Worm (Caenorhabditis elegans) whole organism, midembryonic: ENCODE results near the gene C05C8.5.

Experiments
- T22C8.4 ChIP-seq: fragments of 200-800 bp; sonication (Bioruptor generic); IDR thresholded peaks from 2 replicates; pipeline ENCODE4 v1.3.6; 2022; ENCODE audit warnings: missing genetic modification characterization, missing compliant biosample characterization
- cog-1 ChIP-seq: sonication (generic microtip); optimal IDR thresholded peaks from 2 replicates; lab custom pipeline; 2016; ENCODE audit warnings: missing genetic modification characterization, missing compliant biosample characterization
- flt-1 ChIP-seq: fragments of 200-800 bp; sonication (Bioruptor generic); IDR thresholded peaks from 2 replicates; pipeline ENCODE4 v1.3.6; 2022; ENCODE audit warnings: missing genetic modification characterization, missing compliant biosample characterization
- klf-2 ChIP-seq: fragments of 200-800 bp; sonication (Bioruptor generic); conservative IDR thresholded peaks from 2 replicates; pipeline ENCODE4 v1.3.6; 2022; ENCODE audit warnings: missing genetic modification reagents, missing genetic modification characterization, missing compliant biosample characterization
- med-1 ChIP-seq: sonication (generic microtip); optimal IDR thresholded peaks from 2 replicates; lab custom pipeline; 2017; ENCODE audit warnings: missing genetic modification characterization, mild to moderate bottlenecking, missing compliant biosample characterization, antibody characterized with exemption, missing genetic modification reagents; ENCODE audit not compliant: insufficient read depth
- ref-1 ChIP-seq: fragments of 200-800 bp; sonication (Bioruptor generic); conservative IDR thresholded peaks from 2 replicates; pipeline ENCODE4 v1.3.6; 2022; ENCODE audit warnings: missing genetic modification reagents, missing genetic modification characterization, missing compliant biosample characterization
- tab-1 ChIP-seq: fragments of 200-800 bp; sonication (Bioruptor generic); IDR thresholded peaks from 2 replicates; pipeline ENCODE4 v1.3.6; 2022; ENCODE audit warnings: missing genetic modification characterization, missing compliant biosample characterization
- ztf-23 ChIP-seq: fragments of 200-800 bp; sonication (Bioruptor generic); IDR thresholded peaks from 2 replicates; pipeline ENCODE4 v1.3.6; 2022; ENCODE audit warnings: missing genetic modification reagents, missing genetic modification characterization, missing compliant biosample characterization
- ztf-29 ChIP-seq: fragments of 200-800 bp; sonication (Bioruptor generic); IDR thresholded peaks from 2 replicates; pipeline ENCODE4 v1.3.6; 2022; ENCODE audit warnings: missing genetic modification reagents, missing genetic modification characterization, missing compliant biosample characterization

The C05C8.5 gene

DNA sequence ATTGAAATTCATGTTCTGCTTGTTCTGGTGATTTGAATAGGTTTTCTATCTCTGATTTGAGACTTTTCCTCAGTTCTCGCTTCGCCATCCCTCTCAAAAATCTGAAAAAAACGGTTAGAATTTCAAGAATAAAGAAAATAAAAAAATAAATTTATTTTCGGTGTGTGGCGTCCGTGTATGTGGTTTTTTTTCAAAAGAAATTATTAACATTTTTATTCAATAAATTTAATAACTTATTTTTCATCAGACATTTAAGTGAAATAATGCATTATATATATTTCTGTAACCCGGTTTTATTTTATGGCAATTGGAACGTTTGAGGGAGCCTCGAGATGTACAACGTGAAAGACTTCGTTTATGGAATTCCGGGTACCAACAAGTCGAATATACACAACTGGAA lies at the start of gene C05C8.5:
Gene C05C8.5 (minus strand): TSS at position 101 of the 400 bp plus-strand sequence.
- TF ChIP-seq ztf-29 (no peak), T22C8.4 (GFP tag; lab: Robert Waterston, UW) (no peak), med-1 (no peak), tab-1 (no peak), ztf-23 (no peak), flt-1 (GFP tag; lab: Robert Waterston, UW) (no peak), cog-1 (tag; lab: Kevin White, UChicago) (no peak), klf-2 (GFP tag; lab: Robert Waterston, UW) (no peak), ref-1 (GFP tag; lab: Robert Waterston, UW) (no peak)

DNA sequence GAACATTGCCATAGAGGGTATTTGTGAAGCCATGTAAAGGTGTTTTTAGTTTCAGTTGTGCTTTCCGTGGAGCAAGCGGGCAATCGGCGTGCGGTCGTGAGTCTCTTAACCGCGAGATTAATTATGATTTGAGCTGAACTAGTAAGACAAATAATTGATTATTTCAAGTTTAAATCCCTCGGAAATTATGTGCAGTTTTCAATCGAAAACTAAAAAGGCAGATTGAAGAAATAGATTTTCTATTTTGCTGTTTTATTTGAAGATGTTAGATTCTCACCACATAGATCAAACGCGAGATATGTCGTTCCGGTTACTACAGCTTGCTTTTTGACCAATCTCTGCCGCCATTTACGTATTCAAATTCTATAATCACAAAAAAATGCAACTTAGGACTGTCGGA lies 47.4 kb upstream of the C05C8.5 start, which contains the start of gene C13A2.3:
Gene C13A2.3 (plus strand): TSS at position 301 of the 400 bp plus-strand sequence.
- TF ChIP-seq klf-2 (GFP tag; lab: Robert Waterston, UW) (no peak), flt-1 (GFP tag; lab: Robert Waterston, UW) (no peak), tab-1 (no peak), ztf-29 (no peak)

DNA sequence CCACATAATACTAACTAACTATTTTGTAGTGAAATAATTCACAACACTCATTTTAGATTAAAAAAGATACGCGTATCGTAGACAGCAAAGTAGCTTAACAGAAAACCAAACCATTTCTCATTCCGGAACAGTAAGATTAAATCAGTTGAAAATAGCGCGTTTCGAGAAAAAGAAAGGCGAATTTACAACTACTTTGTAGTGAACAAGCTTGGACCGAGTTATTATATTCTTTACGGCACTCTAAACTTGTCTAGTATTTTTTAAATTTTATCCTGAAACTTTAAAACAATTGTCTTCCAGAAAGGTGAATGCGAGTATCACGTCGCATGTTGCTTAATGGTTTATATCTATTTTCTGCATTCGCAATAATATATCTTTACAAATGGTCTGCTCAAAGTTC lies 44.5 kb upstream of the C05C8.5 start, which contains the start of gene C13A2.4:
Gene C13A2.4 (plus strand): TSS at position 301 of the 400 bp plus-strand sequence.
- no peak for TF ChIP-seq cog-1 (tag; lab: Kevin White, UChicago)
- no peak for TF ChIP-seq ztf-29
- TF ChIP-seq tab-1 = no peak
- TF ChIP-seq ztf-23 = no peak
- TF ChIP-seq flt-1 (GFP tag; lab: Robert Waterston, UW) = no peak
- TF ChIP-seq med-1 = no peak
- no peak for TF ChIP-seq klf-2 (GFP tag; lab: Robert Waterston, UW)
- no peak for TF ChIP-seq T22C8.4 (GFP tag; lab: Robert Waterston, UW)
- TF ChIP-seq ref-1 (GFP tag; lab: Robert Waterston, UW) = no peak

DNA sequence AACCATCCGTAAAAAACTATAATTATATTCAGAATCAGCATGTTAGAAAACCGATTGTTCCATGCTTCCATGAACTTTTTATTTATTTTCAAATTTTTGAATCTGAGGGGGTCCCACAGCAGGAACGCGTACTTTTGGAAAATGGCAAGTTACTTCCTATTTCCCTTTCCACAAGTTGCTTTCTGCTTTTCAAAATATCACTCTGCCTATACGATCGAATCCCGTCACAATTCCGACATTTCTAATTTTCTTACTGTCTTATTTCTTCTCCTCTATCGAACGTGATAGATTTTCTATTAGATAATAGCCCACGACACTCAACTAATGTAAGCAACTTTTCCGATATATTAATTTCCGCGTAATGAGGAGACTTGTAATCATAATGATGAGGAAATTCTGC lies 40.9 kb upstream of the C05C8.5 start, which contains the start of gene C13A2.5:
Gene C13A2.5 (plus strand): TSS at position 301 of the 400 bp plus-strand sequence.
- TF ChIP-seq klf-2 (GFP tag; lab: Robert Waterston, UW) (no peak), ztf-23 (no peak), flt-1 (GFP tag; lab: Robert Waterston, UW) (no peak), ztf-29 (no peak), T22C8.4 (GFP tag; lab: Robert Waterston, UW) (no peak), med-1 (no peak)

DNA sequence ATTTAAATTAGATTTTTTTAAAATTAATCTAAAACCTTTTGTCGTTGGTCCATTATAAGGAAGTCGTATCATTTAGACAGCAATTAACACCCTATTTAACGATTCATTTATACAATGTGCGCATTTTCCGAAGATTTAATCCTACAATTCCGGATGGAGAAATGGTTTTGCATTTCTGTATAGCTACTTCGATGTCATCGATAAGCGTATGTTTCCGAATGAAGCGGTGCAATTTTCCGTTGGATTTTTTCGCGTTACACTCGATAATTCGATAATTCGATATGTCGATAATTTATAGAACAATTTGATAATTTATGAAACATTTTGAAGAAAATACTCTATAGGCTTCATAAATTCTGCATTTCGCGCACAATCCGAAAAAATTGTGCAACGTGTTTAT lies 40.4 kb upstream of the C05C8.5 start, which contains the start of gene C13A2.10:
Gene C13A2.10 (minus strand): TSS at position 101 of the 400 bp plus-strand sequence.
- TF ChIP-seq cog-1 (tag; lab: Kevin White, UChicago) = no peak
- TF ChIP-seq klf-2 (GFP tag; lab: Robert Waterston, UW) = no peak
- no peak for TF ChIP-seq ztf-29
- TF ChIP-seq med-1 = no peak
- no peak for TF ChIP-seq ref-1 (GFP tag; lab: Robert Waterston, UW)
- no peak for TF ChIP-seq tab-1
- TF ChIP-seq ztf-23 = no peak
- TF ChIP-seq flt-1 (GFP tag; lab: Robert Waterston, UW) = no peak
- no peak for TF ChIP-seq T22C8.4 (GFP tag; lab: Robert Waterston, UW)

DNA sequence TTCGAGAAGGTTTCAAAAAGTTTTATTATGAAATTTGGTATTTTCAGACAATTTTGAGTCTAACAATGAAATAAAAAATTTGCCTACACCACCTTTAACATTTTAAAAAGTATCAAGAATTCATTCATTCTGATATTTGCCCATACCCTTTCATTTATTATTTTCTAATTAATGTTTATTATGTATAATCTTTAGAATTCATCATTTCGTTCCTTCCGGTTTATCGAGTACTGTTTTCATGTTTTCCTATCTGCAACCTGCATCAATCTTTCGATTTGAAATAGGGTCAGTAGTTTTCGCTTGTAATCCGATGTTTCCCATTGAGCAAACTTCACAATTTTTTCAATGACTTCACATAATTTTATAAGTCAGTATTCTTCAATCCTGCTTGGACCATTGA lies 34.8 kb upstream of the C05C8.5 start, which contains the start of gene C13A2.6:
Gene C13A2.6 (plus strand): TSS at position 301 of the 400 bp plus-strand sequence.
- TF ChIP-seq ztf-23 = no peak

DNA sequence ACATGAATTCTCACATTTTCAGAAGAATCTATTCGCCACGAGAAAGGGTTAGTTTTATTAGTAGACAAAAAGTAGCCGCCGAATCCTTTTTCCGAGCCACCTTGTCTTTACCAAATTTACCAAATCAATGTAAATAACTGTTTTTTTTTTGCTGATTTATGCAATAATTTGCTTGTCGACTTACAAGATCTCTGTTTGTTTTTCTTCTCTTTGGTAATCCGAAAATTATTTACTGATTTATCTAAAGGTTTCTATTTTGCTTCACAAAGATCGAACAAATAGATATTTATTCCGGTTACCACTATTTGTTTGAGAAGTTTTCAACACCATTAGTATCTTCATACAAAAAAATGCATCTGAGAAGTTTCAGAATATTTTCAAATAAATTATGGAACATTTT lies 31.4 kb upstream of the C05C8.5 start, which contains the start of gene C13A2.7:
Gene C13A2.7 (plus strand): TSS at position 301 of the 400 bp plus-strand sequence.
- TF ChIP-seq tab-1 = no peak

DNA sequence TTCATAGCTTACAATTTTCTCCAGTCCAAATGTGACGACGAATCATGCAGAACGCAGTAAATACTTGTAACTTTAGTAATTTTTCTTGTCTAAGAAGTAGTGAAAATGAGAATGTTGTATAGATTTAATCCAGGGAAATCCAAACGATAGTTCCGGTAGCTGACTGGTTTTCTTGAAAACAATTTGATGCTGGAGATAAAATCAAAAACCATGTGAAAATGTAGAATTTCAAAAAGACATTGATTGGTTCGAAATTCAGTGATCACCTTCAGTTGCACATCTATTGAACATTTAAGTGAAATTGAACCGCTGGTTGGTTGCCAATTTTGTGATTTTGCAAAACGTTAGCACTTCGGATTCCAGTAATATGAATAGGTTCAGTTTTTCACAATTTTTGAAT lies 29.4 kb upstream of the C05C8.5 start, which contains the start of gene C13A2.9:
Gene C13A2.9 (minus strand): TSS at position 101 of the 400 bp plus-strand sequence.
- TF ChIP-seq flt-1 (GFP tag; lab: Robert Waterston, UW) (no peak), tab-1 (no peak), ztf-23 (no peak), klf-2 (GFP tag; lab: Robert Waterston, UW) (no peak), T22C8.4 (GFP tag; lab: Robert Waterston, UW) (no peak), ztf-29 (no peak), med-1 (no peak), cog-1 (tag; lab: Kevin White, UChicago) (no peak)

DNA sequence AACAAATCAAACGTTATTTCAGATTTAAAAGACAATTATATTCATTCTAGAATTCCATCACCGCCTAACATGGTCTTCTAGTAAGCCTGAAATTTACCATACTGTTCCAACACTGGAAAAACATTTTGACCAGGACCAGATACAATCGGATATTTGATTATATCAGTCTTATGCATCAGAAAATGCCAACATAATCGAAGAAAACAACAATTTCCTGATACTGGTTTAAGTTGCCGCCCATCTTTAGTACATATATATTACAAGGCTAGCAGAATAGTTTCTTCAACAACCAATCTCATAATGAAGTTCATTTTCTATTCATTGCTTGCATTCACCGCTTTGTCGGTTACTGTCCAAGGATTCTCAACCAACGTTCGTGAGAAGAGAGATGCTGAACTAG lies 24.3 kb upstream of the C05C8.5 start, which contains the start of gene C13A2.12:
Gene C13A2.12 (plus strand): TSS at position 301 of the 400 bp plus-strand sequence.
- no peak for TF ChIP-seq ztf-29
- TF ChIP-seq cog-1 (tag; lab: Kevin White, UChicago) = no peak
- no peak for TF ChIP-seq tab-1
- TF ChIP-seq ref-1 (GFP tag; lab: Robert Waterston, UW) = no peak
- no peak for TF ChIP-seq med-1
- no peak for TF ChIP-seq flt-1 (GFP tag; lab: Robert Waterston, UW)
- TF ChIP-seq T22C8.4 (GFP tag; lab: Robert Waterston, UW) = no peak
- TF ChIP-seq klf-2 (GFP tag; lab: Robert Waterston, UW) = no peak
- TF ChIP-seq ztf-23 = no peak

DNA sequence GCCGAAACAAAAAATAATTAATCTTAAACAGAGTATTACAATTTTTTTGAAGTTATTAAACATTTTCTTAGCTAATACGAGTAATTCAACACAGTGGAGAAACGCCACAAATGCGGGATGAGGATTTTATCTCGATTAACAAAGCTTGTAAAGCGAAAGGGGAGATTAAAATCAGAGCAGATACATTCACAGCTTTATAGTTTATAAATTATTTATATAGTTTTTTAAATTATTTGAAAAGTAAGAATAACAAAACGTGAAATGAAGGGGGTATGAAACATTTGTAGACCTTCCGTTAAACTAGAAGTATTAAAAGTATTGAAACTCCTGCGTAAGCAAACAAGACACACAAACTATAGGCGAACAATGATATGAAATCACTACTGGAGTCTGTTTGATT lies 20.5 kb upstream of the C05C8.5 start, which contains the start of gene C05C8.8:
Gene C05C8.8 (minus strand): TSS at position 101 of the 400 bp plus-strand sequence.
- TF ChIP-seq tab-1 (no peak), ztf-29 (no peak), flt-1 (GFP tag; lab: Robert Waterston, UW) (no peak), ztf-23 (no peak), cog-1 (tag; lab: Kevin White, UChicago) (no peak), ref-1 (GFP tag; lab: Robert Waterston, UW) (no peak), T22C8.4 (GFP tag; lab: Robert Waterston, UW) (no peak), med-1 (no peak), klf-2 (GFP tag; lab: Robert Waterston, UW) (no peak)
